Worm (Caenorhabditis elegans): Measurements from ENCODE around the gene BE10.5.

DNA sequence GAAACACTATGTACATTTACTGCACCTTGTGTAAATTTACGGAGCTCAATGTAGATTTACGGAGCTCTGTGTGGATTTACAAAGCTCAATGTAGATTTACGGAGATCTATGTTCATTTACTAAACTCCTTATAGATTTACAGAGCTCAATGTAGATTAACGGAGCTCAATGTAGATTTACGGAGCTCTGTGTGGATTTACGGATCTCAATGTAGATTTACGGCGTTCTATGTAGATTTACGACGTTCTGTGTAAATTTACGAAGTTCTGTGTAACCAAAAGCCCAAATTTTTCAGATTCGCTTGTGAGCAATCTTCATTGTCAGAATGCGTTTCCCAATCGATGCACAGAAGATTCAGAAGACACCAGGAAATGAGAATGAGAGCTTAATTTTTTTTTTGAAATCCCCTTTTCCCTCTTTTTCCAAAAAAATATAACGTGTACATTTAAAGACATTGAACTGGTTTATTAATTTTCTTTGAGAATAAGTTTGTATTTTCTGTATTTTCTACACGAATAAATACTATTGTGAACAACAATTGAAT lies 30.2 kb upstream of the BE10.5 start:
- TF ChIP-seq unc-55 (GFP tag; optimal IDR thresholded peaks at IDR 0.05) (no peak), ceh-18 (tag; optimal IDR thresholded peaks at IDR 0.05) (no peak), pqm-1 (tag; optimal IDR thresholded peaks at IDR 0.05) (no peak), pha-4 (tag; optimal IDR thresholded peaks at IDR 0.05) (no peak), odd-2 (tag; optimal IDR thresholded peaks at IDR 0.05) (no peak), fax-1 (tag; optimal IDR thresholded peaks at IDR 0.05) (no peak), ama-1 (optimal IDR thresholded peaks at IDR 0.05) (no peak), ztf-16 (tag; optimal IDR thresholded peaks at IDR 0.05) (no peak), Y22D7AL.16 (tag; optimal IDR thresholded peaks at IDR 0.05) (no peak), F13H6.1 (tag; optimal IDR thresholded peaks at IDR 0.05) (no peak), fkh-10 (GFP tag; optimal IDR thresholded peaks at IDR 0.05) (no peak), ceh-14 (tag; optimal IDR thresholded peaks at IDR 0.05) (no peak), T23F11.4 (GFP tag; optimal IDR thresholded peaks at IDR 0.05) (no peak), unc-86 (tag; optimal IDR thresholded peaks at IDR 0.05) (no peak)
